Fruit fly (Drosophila melanogaster): Measurements from ENCODE around the gene CG6204.

CG6204 gene

DNA sequence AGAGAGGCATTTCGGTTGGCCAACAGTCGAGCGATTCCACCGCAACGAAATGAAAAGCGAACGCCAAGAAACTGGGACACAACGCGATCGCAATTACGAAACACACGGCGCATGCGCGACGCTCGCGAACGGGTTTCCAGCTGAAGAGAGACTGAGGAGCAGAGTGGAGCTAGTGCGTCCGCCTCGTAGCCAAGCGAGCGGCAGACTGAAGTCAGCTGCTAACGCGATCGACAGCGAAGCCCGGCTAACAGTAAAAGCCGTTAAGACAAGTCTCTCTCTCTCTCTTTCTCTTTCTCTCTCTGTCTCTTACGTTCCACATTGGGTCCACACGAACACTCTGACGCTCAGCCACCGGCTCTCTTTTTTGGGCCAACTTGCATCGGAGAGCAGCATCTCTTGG is 24.9 kb downstream of the CG6204 start, which contains the start of gene CG17786 (continued):
- TF ChIP-seq Hsf (GFP tag; optimal IDR thresholded peaks at IDR 0.05) (no peak), Pdp1 (GFP tag; optimal IDR thresholded peaks at IDR 0.05) (peak in 1 of 2 experiments; percentile 54), Ets97D (GFP tag; optimal IDR thresholded peaks at IDR 0.05) (no peak), eve (GFP tag; optimal IDR thresholded peaks at IDR 0.05) (no peak), CG15479 (GFP tag; optimal IDR thresholded peaks at IDR 0.05) (no peak), dm (GFP tag; optimal IDR thresholded peaks at IDR 0.05) (no peak), Taf1 (GFP tag; IDR thresholded peaks at IDR 0.05) (no peak), odd (GFP tag; optimal IDR thresholded peaks at IDR 0.05) (peak; percentile 33), exex (tag; optimal IDR thresholded peaks at IDR 0.05) (no peak), pzg (GFP tag; optimal IDR thresholded peaks at IDR 0.05) (no peak), oc (tag; optimal IDR thresholded peaks at IDR 0.05) (peak; percentile 42), B-H2 (GFP tag; optimal IDR thresholded peaks at IDR 0.05) (no peak), lov (optimal IDR thresholded peaks at IDR 0.05) (no peak), lov (GFP tag; IDR thresholded peaks at IDR 0.05) (no peak), pan (optimal IDR thresholded peaks at IDR 0.05) (no peak), pan (GFP tag; optimal IDR thresholded peaks at IDR 0.05 in 1 of 2, IDR thresholded peaks at IDR 0.05 in 1 of 2) (no peak), hth (optimal IDR thresholded peaks at IDR 0.05) (no peak), nom (GFP tag; optimal IDR thresholded peaks at IDR 0.05) (peak; percentile 69), CG12659 (GFP tag; optimal IDR thresholded peaks at IDR 0.05) (no peak), CG9932 (GFP tag; IDR thresholded peaks at IDR 0.05) (0 out of 2 replicates have a peak, but pooled peaks have one; percentile 19), luna (GFP tag; optimal IDR thresholded peaks at IDR 0.05) (no peak), CG15073 (GFP tag; optimal IDR thresholded peaks at IDR 0.05) (no peak), CG8281 (tag; optimal IDR thresholded peaks at IDR 0.05) (no peak), pita (GFP tag; optimal IDR thresholded peaks at IDR 0.05) (no peak), CG42726 (GFP tag; IDR thresholded peaks at IDR 0.05; ENCODE audit: partially characterized antibody) (peak; percentile 26; the same call in 1 of the 2 replicates), dysf (GFP tag; IDR thresholded peaks at IDR 0.05) (no peak), CG3163 (GFP tag; optimal IDR thresholded peaks at IDR 0.05) (peak; percentile 48), CG8388 (GFP tag; optimal IDR thresholded peaks at IDR 0.05) (no peak), tgo (GFP tag; IDR thresholded peaks at IDR 0.05) (no peak), gfzf (GFP tag; optimal IDR thresholded peaks at IDR 0.05) (no peak), hbn (GFP tag; IDR thresholded peaks at IDR 0.05; ENCODE audit: partially characterized antibody) (0 out of 2 replicates have a peak, but pooled peaks have one; percentile 29), grn (GFP tag; optimal IDR thresholded peaks at IDR 0.05) (no peak), trem (tag; optimal IDR thresholded peaks at IDR 0.05) (no peak), pb (GFP tag; optimal IDR thresholded peaks at IDR 0.05) (no peak), cato (GFP tag; optimal IDR thresholded peaks at IDR 0.05; ENCODE audit: borderline replicate concordance) (no peak), dpn (GFP tag; optimal IDR thresholded peaks at IDR 0.05) (no peak), CG7357 (GFP tag; IDR thresholded peaks at IDR 0.05) (no peak), ci (GFP tag; IDR thresholded peaks at IDR 0.05) (peak; percentile 75; the same call in 2 of the 3 replicates), lmd (GFP tag; IDR thresholded peaks at IDR 0.05) (no peak), Med (GFP tag) (peak; percentile 83), jigr1 (GFP tag; IDR thresholded peaks at IDR 0.05) (no peak), CG14860 (GFP tag; IDR thresholded peaks at IDR 0.05; ENCODE audit: partially characterized antibody) (no peak), CG11696 (GFP tag; IDR thresholded peaks at IDR 0.05) (no peak), CG4820 (GFP tag; optimal IDR thresholded peaks at IDR 0.05) (no peak), gem (tag; optimal IDR thresholded peaks at IDR 0.05) (no peak), CG1792 (GFP tag; optimal IDR thresholded peaks at IDR 0.05) (no peak), en (GFP tag; optimal IDR thresholded peaks at IDR 0.05) (no peak), ems (GFP tag; optimal IDR thresholded peaks at IDR 0.05) (no peak), MBD-R2 (GFP tag; IDR thresholded peaks at IDR 0.05) (peak; percentile 21; the same call in 1 of the 2 replicates), Dp (GFP tag; optimal IDR thresholded peaks at IDR 0.05) (no peak), CG8089 (GFP tag; optimal IDR thresholded peaks at IDR 0.05) (no peak), Elba2 (GFP tag; optimal IDR thresholded peaks at IDR 0.05) (no peak)
